Worm (Caenorhabditis elegans): ENCODE results near the gene txt-18.

Gene txt-18

DNA sequence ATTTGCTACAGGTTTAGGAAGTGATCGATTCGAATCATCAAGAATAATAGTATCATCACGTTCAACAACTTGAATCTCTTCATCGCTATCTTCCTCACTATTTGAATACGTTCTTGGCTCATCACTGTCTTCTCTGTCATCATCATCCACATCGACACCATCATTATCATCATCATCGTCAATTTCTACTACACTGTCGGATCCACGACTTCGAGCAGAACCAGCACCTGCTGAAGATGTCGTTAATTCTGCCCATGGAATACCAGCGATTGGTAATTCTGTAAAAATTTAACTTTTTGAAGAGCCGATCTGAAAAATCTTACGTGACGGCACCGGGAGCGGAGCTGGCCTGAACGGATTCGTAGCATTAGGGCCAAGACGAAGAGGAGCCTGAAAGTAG is 6.1 kb downstream of the txt-18 start:
- TF ChIP-seq lin-13 (tag; optimal IDR thresholded peaks at IDR 0.05) (no peak), flh-1 (GFP tag; optimal IDR thresholded peaks at IDR 0.05) (no peak), bed-3 (GFP tag; optimal IDR thresholded peaks at IDR 0.05) (no peak)

DNA sequence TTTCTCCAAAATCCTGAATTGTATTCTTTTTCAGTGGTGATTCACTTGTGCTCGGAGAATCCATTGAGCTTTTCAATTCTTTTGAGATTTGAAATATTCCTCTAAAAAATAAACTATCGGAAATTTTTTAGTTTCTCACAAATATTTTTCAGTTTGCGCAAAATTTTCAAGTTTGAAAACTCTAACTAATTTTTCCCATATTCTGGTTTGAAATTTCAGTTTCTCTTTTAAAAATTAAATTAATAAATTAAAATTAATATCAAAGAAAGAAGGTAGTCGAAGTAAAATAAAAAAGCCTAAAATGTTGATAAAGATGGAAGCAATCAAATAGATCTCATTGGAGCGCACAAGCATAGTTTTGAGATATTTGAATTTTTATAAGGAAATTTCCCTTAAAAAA is 8.0 kb downstream of the txt-18 start, which contains the start of gene C32D5.10:
Gene C32D5.10 (minus strand): TSS at position 101 of the 400 bp plus-strand sequence.
- no peak for TF ChIP-seq unc-62 (GFP tag; optimal IDR thresholded peaks at IDR 0.05)
- TF ChIP-seq M03D4.4 (tag; optimal IDR thresholded peaks at IDR 0.05): no peak
- TF ChIP-seq zip-8 (tag; optimal IDR thresholded peaks at IDR 0.05): no peak
- TF ChIP-seq ceh-83 (GFP tag; optimal IDR thresholded peaks at IDR 0.05): no peak
- no peak for TF ChIP-seq nhr-2 (tag; optimal IDR thresholded peaks at IDR 0.05)
- TF ChIP-seq mls-2 (tag; optimal IDR thresholded peaks at IDR 0.05): no peak

- TF ChIP-seq nhr-76 (tag; optimal IDR thresholded peaks at IDR 0.05) (no peak), flh-1 (GFP tag; optimal IDR thresholded peaks at IDR 0.05) (no peak), unc-120 (tag; optimal IDR thresholded peaks at IDR 0.05; ENCODE audit: poor library complexity, severe bottlenecking) (peak; percentile 16), nhr-237 (tag; optimal IDR thresholded peaks at IDR 0.05) (no peak), ztf-11 (tag; optimal IDR thresholded peaks at IDR 0.05) (no peak), mep-1 (tag; optimal IDR thresholded peaks at IDR 0.05) (peak; percentile 53), lin-13 (tag; optimal IDR thresholded peaks at IDR 0.05) (peak; percentile 52), nhr-28 (tag; optimal IDR thresholded peaks at IDR 0.05) (no peak), hlh-1 (tag; optimal IDR thresholded peaks at IDR 0.05) (peak; percentile 37), sem-2 (GFP tag; optimal IDR thresholded peaks at IDR 0.05) (no peak), lsy-2 (tag; optimal IDR thresholded peaks at IDR 0.05) (peak; percentile 38), ceh-39 (tag; optimal IDR thresholded peaks at IDR 0.05) (no peak), sptf-1 (tag; optimal IDR thresholded peaks at IDR 0.05) (peak; percentile 55), ces-1 (GFP tag; optimal IDR thresholded peaks at IDR 0.05) (peak; percentile 20), ham-2 (GFP tag; optimal IDR thresholded peaks at IDR 0.05) (no peak)
Measured at ce11 chrII:6355396-6356346, 11.8 kb downstream of the txt-18 start, which contains the start of gene C32D5.11. C32D5.11 (minus strand) TSS chrII:6355446.

DNA sequence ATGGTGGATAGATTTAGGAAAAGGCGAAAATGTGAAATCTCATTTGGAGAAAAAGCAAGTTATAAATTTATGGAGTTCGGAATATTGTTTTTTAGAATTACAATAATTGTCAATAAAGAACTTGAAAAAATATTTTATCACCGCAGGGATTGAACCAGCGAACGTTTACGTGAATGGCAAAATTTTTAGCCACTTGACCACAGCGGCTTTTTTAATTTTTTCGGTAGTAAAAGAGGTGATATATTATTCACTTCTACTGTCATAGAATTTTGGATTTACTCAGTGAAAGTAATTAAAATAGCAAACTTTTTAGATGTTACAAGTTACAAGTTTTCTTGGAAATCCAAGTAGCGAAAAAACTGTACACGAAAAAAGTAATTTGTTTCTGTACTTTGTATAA is 14.4 kb downstream of the txt-18 start:
- TF ChIP-seq tbx-8 (GFP tag; optimal IDR thresholded peaks at IDR 0.05) (no peak), nhr-12 (tag; optimal IDR thresholded peaks at IDR 0.05) (no peak), mep-1 (tag; optimal IDR thresholded peaks at IDR 0.05) (no peak), blmp-1 (tag; optimal IDR thresholded peaks at IDR 0.05) (no peak), snpc-4 (tag; optimal IDR thresholded peaks at IDR 0.05) (no peak), mab-5 (tag; optimal IDR thresholded peaks at IDR 0.05) (no peak)

ce11 chrII:6358905-6359304 is 15.0 kb downstream of the txt-18 start, which contains the start of gene C32D5.12:
C32D5.12 (minus strand) TSS chrII:6359005.
- TF ChIP-seq lin-32 (GFP tag; optimal IDR thresholded peaks at IDR 0.05) (no peak), sem-2 (GFP tag; optimal IDR thresholded peaks at IDR 0.05) (no peak), unc-39 (tag; optimal IDR thresholded peaks at IDR 0.05) (no peak), pha-4 (tag; optimal IDR thresholded peaks at IDR 0.05) (no peak), ham-2 (GFP tag; optimal IDR thresholded peaks at IDR 0.05) (no peak), tbx-8 (GFP tag; optimal IDR thresholded peaks at IDR 0.05) (no peak), flh-1 (GFP tag; optimal IDR thresholded peaks at IDR 0.05) (no peak), ceh-83 (GFP tag; optimal IDR thresholded peaks at IDR 0.05) (no peak), ztf-11 (tag; optimal IDR thresholded peaks at IDR 0.05) (no peak), ces-1 (GFP tag; optimal IDR thresholded peaks at IDR 0.05) (no peak), zip-8 (tag; optimal IDR thresholded peaks at IDR 0.05) (no peak), cnd-1 (tag; optimal IDR thresholded peaks at IDR 0.05) (no peak), snpc-4 (tag; optimal IDR thresholded peaks at IDR 0.05) (no peak), M03D4.4 (tag; optimal IDR thresholded peaks at IDR 0.05) (no peak), mls-2 (tag; optimal IDR thresholded peaks at IDR 0.05) (no peak), ceh-43 (GFP tag; optimal IDR thresholded peaks at IDR 0.05) (no peak), bed-3 (GFP tag; optimal IDR thresholded peaks at IDR 0.05) (no peak), blmp-1 (tag; optimal IDR thresholded peaks at IDR 0.05) (no peak)
